Fruit fly (Drosophila melanogaster) whole organism, embryonic: Measurements from ENCODE around the gene CG16812.

Source experiments
- Adf1 ChIP-seq: fragments of 200-800 bp; sonication (Bioruptor generic); IDR thresholded peaks from 2 replicates; pipeline ENCODE4 v1.3.6; 2022; ENCODE audit warnings: missing biosample characterization, missing genetic modification characterization
- B-H2 ChIP-seq: fragments of 200-800 bp; sonication (Bioruptor generic); optimal IDR thresholded peaks from 2 replicates; lab custom pipeline; 2018; ENCODE audit warnings: missing biosample characterization, mild to moderate bottlenecking, missing genetic modification characterization
- Blimp-1 ChIP-seq: fragments of 200-800 bp; sonication (Bioruptor generic); optimal IDR thresholded peaks from 3 replicates; lab custom pipeline; 2018; ENCODE audit warnings: missing biosample characterization, missing genetic modification characterization, mild to moderate bottlenecking, moderate library complexity, missing genetic modification reagents
- CG11398 ChIP-seq: fragments of 200-800 bp; sonication (Bioruptor generic); optimal IDR thresholded peaks from 2 replicates; lab custom pipeline; 2016; ENCODE audit warnings: missing biosample characterization, missing genetic modification characterization
- CG11504 ChIP-seq: fragments of 200-800 bp; sonication (Bioruptor generic); optimal IDR thresholded peaks from 3 replicates; lab custom pipeline; 2019; ENCODE audit warnings: missing biosample characterization, mild to moderate bottlenecking, missing genetic modification characterization, moderate library complexity
- CG13123 ChIP-seq: fragments of 200-800 bp; sonication (Bioruptor generic); optimal IDR thresholded peaks from 2 replicates; lab custom pipeline; 2016; ENCODE audit warnings: missing biosample characterization, missing genetic modification characterization
- CG15011 ChIP-seq: fragments of 200-800 bp; sonication (Bioruptor generic); optimal IDR thresholded peaks from 3 replicates; lab custom pipeline; 2018; ENCODE audit warnings: missing biosample characterization, mild to moderate bottlenecking, missing genetic modification characterization
- CG15601 ChIP-seq: fragments of 200-800 bp; sonication (Bioruptor generic); optimal IDR thresholded peaks from 3 replicates; lab custom pipeline; 2019; ENCODE audit warnings: missing biosample characterization, mild to moderate bottlenecking, missing genetic modification characterization, moderate library complexity
- CG16779 ChIP-seq: fragments of 200-800 bp; sonication (Bioruptor generic); IDR thresholded peaks from 2 replicates; pipeline ENCODE4 v1.3.6; 2022; ENCODE audit warnings: missing biosample characterization, missing genetic modification characterization
- CG17359 ChIP-seq: fragments of 200-800 bp; sonication (Bioruptor generic); optimal IDR thresholded peaks from 3 replicates; lab custom pipeline; 2018; ENCODE audit warnings: missing biosample characterization, mild to moderate bottlenecking, missing genetic modification characterization, moderate library complexity
- CG17568 ChIP-seq: fragments of 200-800 bp; sonication (Bioruptor generic); optimal IDR thresholded peaks from 2 replicates; lab custom pipeline; 2018; ENCODE audit warnings: missing biosample characterization, mild to moderate bottlenecking, missing genetic modification characterization, moderate library complexity
- CG17802 ChIP-seq: fragments of 200-800 bp; sonication (Bioruptor generic); optimal IDR thresholded peaks from 2 replicates; lab custom pipeline; 2018; ENCODE audit warnings: missing biosample characterization, mild to moderate bottlenecking, missing genetic modification characterization, moderate library complexity
- CG18764 ChIP-seq: fragments of 200-800 bp; sonication (Bioruptor generic); optimal IDR thresholded peaks from 3 replicates; lab custom pipeline; 2016; ENCODE audit warnings: missing biosample characterization, missing genetic modification characterization
- CG4404 ChIP-seq: fragments of 200-800 bp; sonication (Bioruptor generic); IDR thresholded peaks from 2 replicates; pipeline ENCODE4 v1.3.6; 2022; ENCODE audit warnings: missing biosample characterization, missing genetic modification characterization
- CG5180 ChIP-seq: fragments of 200-800 bp; sonication (Bioruptor generic); optimal IDR thresholded peaks from 3 replicates; lab custom pipeline; 2017; ENCODE audit warnings: missing biosample characterization, missing genetic modification characterization, mild to moderate bottlenecking, moderate library complexity, missing genetic modification reagents
- CG6654 ChIP-seq: fragments of 200-800 bp; sonication (Bioruptor generic); optimal IDR thresholded peaks from 2 replicates; lab custom pipeline; 2017; ENCODE audit warnings: missing biosample characterization, mild to moderate bottlenecking, missing genetic modification characterization
- CG6683 ChIP-seq: fragments of 200-800 bp; sonication (Bioruptor generic); optimal IDR thresholded peaks from 2 replicates; lab custom pipeline; 2017; ENCODE audit warnings: missing biosample characterization, mild to moderate bottlenecking, missing genetic modification characterization, missing genetic modification reagents
- CG8281 ChIP-seq: fragments of 200-800 bp; sonication (Bioruptor generic); optimal IDR thresholded peaks from 2 replicates; lab custom pipeline; 2018; ENCODE audit warnings: missing biosample characterization, mild to moderate bottlenecking, missing genetic modification characterization, moderate library complexity
- CG9437 ChIP-seq: fragments of 200-800 bp; sonication (Bioruptor generic); optimal IDR thresholded peaks from 2 replicates; lab custom pipeline; 2018; ENCODE audit warnings: missing biosample characterization, mild to moderate bottlenecking, missing genetic modification characterization
- Chrac-16 ChIP-seq: fragments of 200-800 bp; sonication (Bioruptor generic); optimal IDR thresholded peaks from 3 replicates; lab custom pipeline; 2016; ENCODE audit warnings: missing biosample characterization, missing genetic modification characterization
- CkIIα-i1 ChIP-seq: fragments of 200-800 bp; sonication (Bioruptor generic); IDR thresholded peaks from 2 replicates; pipeline ENCODE4 v1.3.6; 2022; ENCODE audit warnings: missing biosample characterization, missing genetic modification characterization
- E2f1 ChIP-seq: fragments of 200-800 bp; sonication (Bioruptor generic); IDR thresholded peaks from 2 replicates; pipeline ENCODE4 v1.3.6; 2022; ENCODE audit warnings: missing biosample characterization, missing genetic modification characterization
- Ets65A ChIP-seq: fragments of 200-800 bp; sonication (Bioruptor generic); peaks from one replicate; lab custom pipeline; 2016; ENCODE audit warnings: missing biosample characterization, missing genetic modification characterization
- Fer3 ChIP-seq: fragments of 200-800 bp; sonication (Bioruptor generic); optimal IDR thresholded peaks from 2 replicates; lab custom pipeline; 2018; ENCODE audit warnings: missing biosample characterization, mild to moderate bottlenecking, missing genetic modification characterization, moderate library complexity
- Hey ChIP-seq: fragments of 200-800 bp; sonication (Bioruptor generic); optimal IDR thresholded peaks from 3 replicates; lab custom pipeline; 2018; ENCODE audit warnings: missing biosample characterization, mild to moderate bottlenecking, missing genetic modification characterization
- Hr78 ChIP-seq, 2 experiments: fragments of 200-800 bp in 1 of 2; fragments of >200 bp in 1 of 2; sonication (Bioruptor generic) in 1 of 2; optimal IDR thresholded peaks; 2 replicates each; lab custom pipeline; 2017 to 2019; ENCODE audit warnings: missing biosample characterization in 2 of 2, missing genetic modification characterization in 2 of 2, mild to moderate bottlenecking in 1 of 2, moderate library complexity in 1 of 2
- Jarid2 ChIP-seq: fragments of 200-800 bp; sonication (Bioruptor generic); optimal IDR thresholded peaks from 3 replicates; lab custom pipeline; 2017; ENCODE audit warnings: mild to moderate bottlenecking, missing biosample characterization, missing genetic modification reagents, missing genetic modification characterization
- Lpt ChIP-seq: fragments of >200 bp; optimal IDR thresholded peaks from 2 replicates; lab custom pipeline; 2018; ENCODE audit warnings: missing biosample characterization, missing genetic modification characterization
- Med ChIP-seq: fragments of 200-800 bp; sonication (Bioruptor generic); peaks from one replicate; lab custom pipeline; 2016; ENCODE audit warnings: missing biosample characterization, missing genetic modification characterization, mild to moderate bottlenecking, inconsistent platforms, moderate library complexity
- Nf-YA ChIP-seq: fragments of 200-800 bp; sonication (Bioruptor generic); IDR thresholded peaks from 2 replicates; pipeline ENCODE4 v1.3.6; 2022; ENCODE audit warnings: missing biosample characterization, missing genetic modification characterization
- Sin3A ChIP-seq: fragments of >200 bp; optimal IDR thresholded peaks from 2 replicates; lab custom pipeline; 2018
- ac ChIP-seq: fragments of 200-800 bp; sonication (Bioruptor generic); optimal IDR thresholded peaks from 3 replicates; lab custom pipeline; 2017; ENCODE audit warnings: missing biosample characterization, mild to moderate bottlenecking, missing genetic modification characterization
- bigmax ChIP-seq: fragments of 200-800 bp; sonication (Bioruptor generic); optimal IDR thresholded peaks from 2 replicates; lab custom pipeline; 2018; ENCODE audit warnings: missing biosample characterization, mild to moderate bottlenecking, missing genetic modification characterization
- cg ChIP-seq: fragments of 200-800 bp; sonication (Bioruptor generic); optimal IDR thresholded peaks from 3 replicates; lab custom pipeline; 2019; ENCODE audit warnings: missing biosample characterization, mild to moderate bottlenecking, missing genetic modification characterization, moderate library complexity
- chif ChIP-seq, 2 experiments: fragments of 200-800 bp; sonication (Bioruptor generic); optimal IDR thresholded peaks; 3 replicates each; lab custom pipeline; 2016; ENCODE audit warnings: missing biosample characterization in 2 of 2, missing genetic modification characterization in 2 of 2
- dm ChIP-seq: fragments of 200-800 bp; sonication (Bioruptor generic); optimal IDR thresholded peaks from 3 replicates; lab custom pipeline; 2016; ENCODE audit warnings: missing biosample characterization, missing genetic modification characterization
- fd102C ChIP-seq: fragments of 200-800 bp; sonication (Bioruptor generic); optimal IDR thresholded peaks from 2 replicates; lab custom pipeline; 2018; ENCODE audit warnings: missing biosample characterization, mild to moderate bottlenecking, missing genetic modification characterization, moderate library complexity
- grau ChIP-seq: fragments of 200-800 bp; optimal IDR thresholded peaks from 3 replicates; lab custom pipeline; 2019; ENCODE audit warnings: missing biosample characterization, mild to moderate bottlenecking, missing genetic modification characterization, moderate library complexity
- hbn ChIP-seq: fragments of 200-800 bp; sonication (Bioruptor generic); IDR thresholded peaks from 2 replicates; pipeline ENCODE4 v1.3.6; 2022; ENCODE audit warnings: missing biosample characterization, missing genetic modification characterization; ENCODE audit not compliant: partially characterized antibody
- jigr1 ChIP-seq: fragments of 200-800 bp; sonication (Bioruptor generic); IDR thresholded peaks from 3 replicates; pipeline ENCODE4 v1.3.6; 2022; ENCODE audit warnings: missing biosample characterization, missing genetic modification characterization
- jing ChIP-seq: fragments of 200-800 bp; sonication (Bioruptor generic); optimal IDR thresholded peaks from 2 replicates; lab custom pipeline; 2018; ENCODE audit warnings: missing biosample characterization, mild to moderate bottlenecking, missing genetic modification characterization
- jumu ChIP-seq: fragments of 200-800 bp; sonication (Bioruptor generic); optimal IDR thresholded peaks from 3 replicates; lab custom pipeline; 2016; ENCODE audit warnings: missing biosample characterization, missing genetic modification characterization
- kni ChIP-seq: fragments of 200-800 bp; sonication (Bioruptor generic); optimal IDR thresholded peaks from 3 replicates; lab custom pipeline; 2017; ENCODE audit warnings: mild to moderate bottlenecking, missing biosample characterization, missing genetic modification reagents, missing genetic modification characterization
- pum ChIP-seq: fragments of 200-800 bp; sonication (Bioruptor generic); optimal IDR thresholded peaks from 2 replicates; lab custom pipeline; 2016; ENCODE audit warnings: missing biosample characterization, missing genetic modification characterization
- row ChIP-seq: fragments of 200-800 bp; sonication (Bioruptor generic); IDR thresholded peaks from 3 replicates; pipeline ENCODE4 v1.3.6; 2022; ENCODE audit warnings: missing biosample characterization, missing genetic modification characterization
- sens-2 ChIP-seq: fragments of 200-800 bp; sonication (Bioruptor generic); IDR thresholded peaks from 2 replicates; pipeline ENCODE4 v1.3.6; 2022; ENCODE audit warnings: missing biosample characterization, missing genetic modification characterization
- slbo ChIP-seq: fragments of 200-800 bp; sonication (Bioruptor generic); IDR thresholded peaks from 2 replicates; pipeline ENCODE4 v1.3.6; 2022; ENCODE audit warnings: missing biosample characterization, missing genetic modification characterization
- stwl ChIP-seq: fragments of 200-800 bp; sonication (Bioruptor generic); optimal IDR thresholded peaks from 3 replicates; lab custom pipeline; 2018; ENCODE audit warnings: missing biosample characterization, mild to moderate bottlenecking, missing genetic modification characterization, moderate library complexity
- zfh2 ChIP-seq: fragments of 200-800 bp; sonication (Bioruptor generic); optimal IDR thresholded peaks from 2 replicates; lab custom pipeline; 2016; ENCODE audit warnings: missing biosample characterization, missing genetic modification characterization

The CG16812 gene

dm6 chr2L:13260740-13261139 is 38.4 kb downstream of the CG16812 start, which contains the start of gene CG44085 (continued):
- TF ChIP-seq ac (GFP tag; lab: Kevin White, UChicago), result no peak
- TF ChIP-seq, all 482 proteins: peak for 8

DNA sequence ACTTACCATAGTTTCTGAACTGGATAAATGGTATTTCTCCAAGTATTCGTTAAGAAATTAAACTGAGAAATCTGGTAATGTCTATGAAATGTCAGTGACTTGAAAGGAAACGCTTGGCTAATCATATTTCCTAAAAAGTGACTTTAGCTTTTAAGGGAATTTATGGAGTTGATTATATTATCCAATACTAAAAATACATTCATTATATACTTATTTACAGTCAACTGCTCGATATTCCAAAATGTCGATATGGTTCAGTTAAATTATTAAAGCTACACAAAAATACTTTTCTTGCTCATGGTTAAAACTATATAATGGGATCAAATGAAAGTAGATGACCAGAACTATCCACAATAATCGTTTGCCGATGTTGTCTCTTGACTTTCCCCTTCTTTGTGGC is 43.4 kb downstream of the CG16812 start, which contains the start of gene CG31848:
Gene CG31848 (minus strand): TSS at position 101 of the 400 bp plus-strand sequence.
- TF ChIP-seq hbn, result no peak
- no peak for TF ChIP-seq jigr1 (GFP tag; lab: Robert Waterston, UW)
- no peak for TF ChIP-seq Sin3A
- TF ChIP-seq Hr78 (GFP tag; optimal IDR thresholded peaks at IDR 0.05; lab: Kevin White, UChicago), result no peak
- TF ChIP-seq CG13123 (GFP tag; lab: Kevin White, UChicago), result no peak
- TF ChIP-seq slbo (GFP tag; lab: Robert Waterston, UW), result no peak
- TF ChIP-seq Nf-YA (GFP tag; lab: Robert Waterston, UW), result no peak
- no peak for TF ChIP-seq grau (tag; lab: Kevin White, UChicago)
- no peak for TF ChIP-seq CG9437 (GFP tag; lab: Kevin White, UChicago)
- no peak for TF ChIP-seq jumu
- TF ChIP-seq CG17359 (tag; lab: Kevin White, UChicago), result no peak
- no peak for TF ChIP-seq Chrac-16 (GFP tag; lab: Kevin White, UChicago)
- TF ChIP-seq CG4404 (GFP tag; lab: Robert Waterston, UW), result no peak
- no peak for TF ChIP-seq CkIIα-i1 (GFP tag; lab: Robert Waterston, UW)
- TF ChIP-seq cg (GFP tag; lab: Kevin White, UChicago), result no peak
- TF ChIP-seq kni (GFP tag; lab: Kevin White, UChicago), result no peak

- no peak for TF ChIP-seq CG11398
- TF ChIP-seq Med (GFP tag; lab: Kevin White, UChicago), result peak; percentile 22
- no peak for TF ChIP-seq E2f1 (GFP tag; lab: Robert Waterston, UW)
- no peak for TF ChIP-seq jing
- peak; percentile 83 for TF ChIP-seq Ets65A (GFP tag; lab: Kevin White, UChicago)
- no peak for TF ChIP-seq bigmax (GFP tag; lab: Kevin White, UChicago)
- TF ChIP-seq CG5180, result peak; percentile 87
- TF ChIP-seq Jarid2, result peak; percentile 13
- TF ChIP-seq zfh2 (GFP tag; lab: Kevin White, UChicago), result no peak
- TF ChIP-seq Blimp-1 (GFP tag; lab: Kevin White, UChicago), result no peak
- no peak for TF ChIP-seq CG16779
- no peak for TF ChIP-seq CG17568 (GFP tag; lab: Kevin White, UChicago)
- TF ChIP-seq fd102C (GFP tag; lab: Kevin White, UChicago), result no peak
- no peak for TF ChIP-seq pum (GFP tag; lab: Kevin White, UChicago)
- no peak for TF ChIP-seq chif (GFP tag; optimal IDR thresholded peaks at IDR 0.05; lab: Kevin White, UChicago)
- no peak for TF ChIP-seq Fer3 (tag; lab: Kevin White, UChicago)
- no peak for TF ChIP-seq B-H2
- no peak for TF ChIP-seq CG6683 (GFP tag; lab: Kevin White, UChicago)
- peak; percentile 96 for TF ChIP-seq CG11504 (tag; lab: Kevin White, UChicago)
- TF ChIP-seq Lpt (GFP tag; lab: Kevin White, UChicago), result no peak
- no peak for TF ChIP-seq CG8281 (tag; lab: Kevin White, UChicago)
- TF ChIP-seq stwl (tag; lab: Kevin White, UChicago), result no peak
- no peak for TF ChIP-seq CG18764 (GFP tag; lab: Kevin White, UChicago)
- TF ChIP-seq sens-2 (GFP tag; lab: Robert Waterston, UW), result no peak
- TF ChIP-seq CG17802 (tag; lab: Kevin White, UChicago), result no peak
- TF ChIP-seq CG6654 (GFP tag; lab: Kevin White, UChicago), result no peak
- TF ChIP-seq Adf1 (GFP tag; lab: Robert Waterston, UW), result no peak
- peak; percentile 5 for TF ChIP-seq CG15601
- no peak for TF ChIP-seq Hey (tag; lab: Kevin White, UChicago)
- TF ChIP-seq row, result 0 out of 3 replicates have a peak, but pooled peaks have one; percentile 21
- TF ChIP-seq CG15011 (GFP tag; lab: Kevin White, UChicago), result no peak
- TF ChIP-seq dm (GFP tag; lab: Kevin White, UChicago), result no peak
These were observed 44.2 kb downstream of the CG16812 start for dm6 chr2L:13266627-13267026.
